Worm (Caenorhabditis elegans): ENCODE results near the gene F46B3.1.

The F46B3.1 gene

ce11 chrV:20608688-20609087, 11.7 kb upstream of the F46B3.1 start, which contains the start of gene ttr-12:
ttr-12 (minus strand) TSS chrV:20608788.
- TF ChIP-seq ama-1 (optimal IDR thresholded peaks at IDR 0.05) (no peak), F16B12.6 (tag; optimal IDR thresholded peaks at IDR 0.05) (no peak), irx-1 (tag; optimal IDR thresholded peaks at IDR 0.05) (no peak)

- TF ChIP-seq nhr-77 (tag; optimal IDR thresholded peaks at IDR 0.05) (no peak), dsc-1 (tag; optimal IDR thresholded peaks at IDR 0.05) (peak; percentile 65)
Measured at ce11 chrV:20606617-20607016, 9.6 kb upstream of the F46B3.1 start, which contains the start of gene F46B3.23. F46B3.23 (minus strand) TSS chrV:20606717.

ce11 chrV:20604606-20605155, 7.7 kb upstream of the F46B3.1 start, which contains the start of gene ttr-57:
ttr-57 (plus strand) TSS chrV:20605105.
- no peak for TF ChIP-seq lir-3 (tag; optimal IDR thresholded peaks at IDR 0.05; ENCODE audit: poor library complexity)
- no peak for TF ChIP-seq tlp-1 (tag; optimal IDR thresholded peaks at IDR 0.05)
- TF ChIP-seq unc-86 (tag; optimal IDR thresholded peaks at IDR 0.05): no peak
- TF ChIP-seq snpc-4 (tag; optimal IDR thresholded peaks at IDR 0.05): no peak
- no peak for TF ChIP-seq jun-1 (tag; optimal IDR thresholded peaks at IDR 0.05)
- no peak for TF ChIP-seq fkh-4 (tag; optimal IDR thresholded peaks at IDR 0.05; ENCODE audit: borderline replicate concordance)
- no peak for TF ChIP-seq dsc-1 (tag; optimal IDR thresholded peaks at IDR 0.05)
- TF ChIP-seq unc-98 (GFP tag; IDR thresholded peaks at IDR 0.05): no peak
- TF ChIP-seq lin-15B (tag; optimal IDR thresholded peaks at IDR 0.05): no peak

ce11 chrV:20603014-20603413, 6.0 kb upstream of the F46B3.1 start, which contains the start of gene ttr-11:
ttr-11 (plus strand) TSS chrV:20603314.
- no peak for TF ChIP-seq pqm-1 (tag; optimal IDR thresholded peaks at IDR 0.05)
- TF ChIP-seq hlh-4 (tag; optimal IDR thresholded peaks at IDR 0.05): no peak
- TF ChIP-seq efl-3 (GFP tag; optimal IDR thresholded peaks at IDR 0.05): no peak
- TF ChIP-seq egl-13 (tag; optimal IDR thresholded peaks at IDR 0.05): no peak
- no peak for TF ChIP-seq mab-9 (GFP tag; IDR thresholded peaks at IDR 0.05)
- no peak for TF ChIP-seq C16A3.4 (tag; optimal IDR thresholded peaks at IDR 0.05)
- no peak for TF ChIP-seq lin-35 (GFP tag; optimal IDR thresholded peaks at IDR 0.05)

ce11 chrV:20600704-20601103, 3.7 kb upstream of the F46B3.1 start:
- TF ChIP-seq ceh-82 (tag; optimal IDR thresholded peaks at IDR 0.05): no peak
- TF ChIP-seq ztf-4 (tag; optimal IDR thresholded peaks at IDR 0.05): no peak
- TF ChIP-seq nhr-76 (tag; optimal IDR thresholded peaks at IDR 0.05): no peak

ce11 chrV:20599795-20600194, 2.8 kb upstream of the F46B3.1 start, which contains the start of gene col-163:
col-163 (plus strand) TSS chrV:20600095.
- TF ChIP-seq tbx-2 (tag; optimal IDR thresholded peaks at IDR 0.05) (no peak), blmp-1 (tag; optimal IDR thresholded peaks at IDR 0.05) (peak; percentile 50)

- TF ChIP-seq swsn-7 (tag; optimal IDR thresholded peaks at IDR 0.05) (no peak), pqm-1 (tag; optimal IDR thresholded peaks at IDR 0.05) (no peak), fkh-4 (tag; optimal IDR thresholded peaks at IDR 0.05; ENCODE audit: borderline replicate concordance) (no peak), Y116A8C.19 (tag; optimal IDR thresholded peaks at IDR 0.05; ENCODE audit: borderline replicate concordance) (no peak), skn-1 (tag; optimal IDR thresholded peaks at IDR 0.05) (no peak)
Measured at ce11 chrV:20595653-20596052, 1.3 kb downstream of the F46B3.1 start, which contains the start of gene F26F2.11. F26F2.11 (minus strand) TSS chrV:20595753.

ce11 chrV:20594746-20595145, 2.2 kb downstream of the F46B3.1 start, which contains the start of gene F26F2.10:
F26F2.10 (minus strand) TSS chrV:20594846.
- TF ChIP-seq lir-3 (tag; optimal IDR thresholded peaks at IDR 0.05; ENCODE audit: poor library complexity): no peak
- no peak for TF ChIP-seq snu-23 (GFP tag; optimal IDR thresholded peaks at IDR 0.05)
- TF ChIP-seq mdl-1 (tag; optimal IDR thresholded peaks at IDR 0.05): no peak
- TF ChIP-seq nhr-20 (tag; optimal IDR thresholded peaks at IDR 0.05): no peak
- no peak for TF ChIP-seq lin-35 (GFP tag; optimal IDR thresholded peaks at IDR 0.05)
- no peak for TF ChIP-seq nhr-237 (tag; optimal IDR thresholded peaks at IDR 0.05)
- TF ChIP-seq ceh-90 (tag; optimal IDR thresholded peaks at IDR 0.05): no peak

Measured in whole organism, L1 larva.